Fruit fly (Drosophila melanogaster) S2 (cell line): ENCODE results near the gene crol.

Source experiments
- CG8478 ChIP-seq: fragments of >200 bp; optimal IDR thresholded peaks from 2 replicates; lab custom pipeline; 2018
- CTCF ChIP-seq, 2 experiments: fragments of >200 bp; optimal IDR thresholded peaks; 2 replicates each; lab custom pipeline; 2018

DNA sequence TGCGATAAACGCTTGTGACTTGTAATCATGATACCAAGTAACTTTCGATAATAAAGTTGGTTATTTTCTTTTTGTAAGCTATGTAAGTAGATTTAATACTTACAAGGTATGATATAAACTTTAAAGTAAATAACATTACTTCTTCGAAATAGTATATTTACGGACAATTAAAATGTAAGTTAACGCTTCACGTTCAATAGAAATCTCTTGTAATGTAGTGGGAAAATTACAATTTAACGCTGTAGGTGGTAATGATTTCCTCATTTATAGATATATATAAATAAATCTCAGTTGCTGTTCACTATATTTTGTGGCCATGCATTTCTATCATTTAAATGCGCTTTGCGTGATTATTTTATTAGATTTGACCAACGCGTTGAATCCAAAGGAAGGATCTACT is 28.2 kb upstream of the crol start, which contains the start of gene Sfp33A2:
- no peak for TF ChIP-seq CG8478
- no peak for TF ChIP-seq CTCF (optimal IDR thresholded peaks at IDR 0.05; lab: Kevin White, UChicago)
